Fruit fly (Drosophila melanogaster): ENCODE data around the gene CG5126.

Gene CG5126

DNA sequence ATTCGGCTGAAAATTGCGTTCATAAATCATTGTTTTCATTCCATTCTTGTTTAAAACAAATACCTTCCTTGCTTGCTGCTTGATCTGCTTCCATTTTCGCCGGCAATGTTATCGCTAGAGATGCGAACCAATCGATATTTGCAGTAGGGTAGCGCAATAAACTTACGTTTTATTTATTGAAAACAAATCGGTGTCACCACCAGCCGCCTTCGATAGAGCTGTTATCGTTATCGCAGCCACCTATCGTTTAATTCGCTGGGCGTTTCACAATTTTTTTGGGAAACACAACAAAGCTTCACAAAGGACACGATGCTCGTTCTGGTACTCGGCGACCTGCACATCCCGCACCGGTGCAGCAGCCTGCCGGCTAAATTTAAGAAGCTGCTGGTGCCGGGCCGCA is 33.3 kb downstream of the CG5126 start, which contains the start of the genes Tfb4 and Vps29 (continued):
- no peak for TF ChIP-seq ap (GFP tag; IDR thresholded peaks at IDR 0.05)
- TF ChIP-seq CG3995 (GFP tag; optimal IDR thresholded peaks at IDR 0.05), result no peak
- TF ChIP-seq CG14710 (tag; optimal IDR thresholded peaks at IDR 0.05), result peak; percentile 52
- TF ChIP-seq CG43689 (GFP tag; IDR thresholded peaks at IDR 0.05), result no peak
- no peak for TF ChIP-seq Dfd (GFP tag; optimal IDR thresholded peaks at IDR 0.05)
- peak; percentile 7 for TF ChIP-seq p53 (GFP tag; optimal IDR thresholded peaks at IDR 0.05)
- TF ChIP-seq CG34422 (GFP tag; IDR thresholded peaks at IDR 0.05), result peak; percentile 68; the same call in 1 of the 3 replicates
- TF ChIP-seq org-1 (GFP tag; optimal IDR thresholded peaks at IDR 0.05), result no peak
- TF ChIP-seq CG9609 (GFP tag; optimal IDR thresholded peaks at IDR 0.05), result no peak
- TF ChIP-seq CHES-1-like (GFP tag; optimal IDR thresholded peaks at IDR 0.05), result peak; percentile 65
- peak; percentile 39 for TF ChIP-seq CG8924 (tag; optimal IDR thresholded peaks at IDR 0.05)
- TF ChIP-seq CG30020 (tag; optimal IDR thresholded peaks at IDR 0.05), result no peak
- TF ChIP-seq croc (GFP tag; conservative IDR thresholded peaks at IDR 0.05), result no peak
- no peak for TF ChIP-seq Camta (GFP tag; optimal IDR thresholded peaks at IDR 0.05)
- no peak for TF ChIP-seq CG33557 (GFP tag; optimal IDR thresholded peaks at IDR 0.05)
- TF ChIP-seq crp (GFP tag; optimal IDR thresholded peaks at IDR 0.05), result peak in 1 of 2 experiments; percentile 61
- no peak for TF ChIP-seq CG15073 (GFP tag; optimal IDR thresholded peaks at IDR 0.05)
- TF ChIP-seq zf30C (GFP tag; optimal IDR thresholded peaks at IDR 0.05), result no peak
- TF ChIP-seq en (GFP tag; optimal IDR thresholded peaks at IDR 0.05), result no peak
- TF ChIP-seq Ets65A (GFP tag), result peak; percentile 94
- no peak for TF ChIP-seq twi (tag; optimal IDR thresholded peaks at IDR 0.05)
- no peak for TF ChIP-seq CG17359 (tag; optimal IDR thresholded peaks at IDR 0.05)
- TF ChIP-seq CG1792 (GFP tag; optimal IDR thresholded peaks at IDR 0.05), result no peak
- TF ChIP-seq dmrt99B (tag; optimal IDR thresholded peaks at IDR 0.05), result no peak
- 0 out of 2 replicates have a peak, but pooled peaks have one; percentile 47 for TF ChIP-seq CG3847 (GFP tag; IDR thresholded peaks at IDR 0.05)
- no peak for TF ChIP-seq CG10565 (GFP tag; optimal IDR thresholded peaks at IDR 0.05)
- TF ChIP-seq CG9817 (tag; optimal IDR thresholded peaks at IDR 0.05), result no peak
- TF ChIP-seq Atf-2 (GFP tag; optimal IDR thresholded peaks at IDR 0.05), result no peak
- peak; percentile 56 for TF ChIP-seq CG7786 (GFP tag; optimal IDR thresholded peaks at IDR 0.05)
- TF ChIP-seq CG4820 (GFP tag; optimal IDR thresholded peaks at IDR 0.05), result peak; percentile 21
- no peak for TF ChIP-seq cg (GFP tag; optimal IDR thresholded peaks at IDR 0.05)
- TF ChIP-seq CG13296 (GFP tag; optimal IDR thresholded peaks at IDR 0.05), result no peak
- peak; percentile 64 for TF ChIP-seq Xrp1 (GFP tag; IDR thresholded peaks at IDR 0.05)
- peak; percentile 56 for TF ChIP-seq ind (GFP tag; optimal IDR thresholded peaks at IDR 0.05)
- TF ChIP-seq CG2889 (GFP tag; IDR thresholded peaks at IDR 0.05), result no peak
- TF ChIP-seq Hsf (GFP tag; optimal IDR thresholded peaks at IDR 0.05), result peak; percentile 54
- TF ChIP-seq Six4 (GFP tag; optimal IDR thresholded peaks at IDR 0.05), result peak; percentile 26
- TF ChIP-seq mld (GFP tag; IDR thresholded peaks at IDR 0.05; ENCODE audit: partially characterized antibody), result peak; percentile 96
- TF ChIP-seq br (optimal IDR thresholded peaks at IDR 0.05), result no peak
- no peak for TF ChIP-seq h (optimal IDR thresholded peaks at IDR 0.05)
- no peak for TF ChIP-seq CG1647 (GFP tag; optimal IDR thresholded peaks at IDR 0.05)
- TF ChIP-seq NK7.1 (GFP tag; optimal IDR thresholded peaks at IDR 0.05), result no peak
- no peak for TF ChIP-seq Oaz (GFP tag; IDR thresholded peaks at IDR 0.05)
- peak; percentile 66; the same call in 1 of the 2 replicates for TF ChIP-seq NFAT (GFP tag; IDR thresholded peaks at IDR 0.05)
- no peak for TF ChIP-seq sens-2 (GFP tag; IDR thresholded peaks at IDR 0.05)
- peak; percentile 98 for TF ChIP-seq nerfin-2 (GFP tag; IDR thresholded peaks at IDR 0.05; ENCODE audit: partially characterized antibody)
- TF ChIP-seq CG8359 (GFP tag; optimal IDR thresholded peaks at IDR 0.05; ENCODE audit: borderline replicate concordance), result no peak
- 0 out of 3 replicates have a peak, but pooled peaks have one; percentile 14 for TF ChIP-seq tgo (GFP tag; IDR thresholded peaks at IDR 0.05)
- TF ChIP-seq z (GFP tag; IDR thresholded peaks at IDR 0.05), result no peak
- TF ChIP-seq corto (GFP tag; optimal IDR thresholded peaks at IDR 0.05), result no peak
- peak; percentile 23; the same call in 1 of the 2 replicates for TF ChIP-seq CG14014 (GFP tag; IDR thresholded peaks at IDR 0.05)
- TF ChIP-seq Dbx (GFP tag; IDR thresholded peaks at IDR 0.05), result peak; percentile 65; the same call in 2 of the 3 replicates
- TF ChIP-seq dimm (GFP tag; IDR thresholded peaks at IDR 0.05), result no peak

Measured in whole organism, embryonic.